Fruit fly (Drosophila melanogaster) whole organism, embryonic: Measurements from ENCODE around the gene CG10137.

Source experiments
- Adf1 ChIP-seq: fragments of 200-800 bp; sonication (Bioruptor generic); IDR thresholded peaks from 2 replicates; pipeline ENCODE4 v1.3.6; 2022; ENCODE audit warnings: missing biosample characterization, missing genetic modification characterization
- Bdp1 ChIP-seq: fragments of 200-800 bp; sonication (Bioruptor generic); optimal IDR thresholded peaks from 3 replicates; lab custom pipeline; 2016; ENCODE audit warnings: missing biosample characterization, missing genetic modification characterization
- Blimp-1 ChIP-seq: fragments of 200-800 bp; sonication (Bioruptor generic); optimal IDR thresholded peaks from 3 replicates; lab custom pipeline; 2018; ENCODE audit warnings: missing biosample characterization, missing genetic modification characterization, mild to moderate bottlenecking, moderate library complexity, missing genetic modification reagents
- Bteb2 ChIP-seq: fragments of 200-800 bp; sonication (Bioruptor generic); optimal IDR thresholded peaks from 2 replicates; lab custom pipeline; 2016; ENCODE audit warnings: missing biosample characterization, missing genetic modification characterization
- CG10147 ChIP-seq: fragments of 200-800 bp; sonication (Bioruptor generic); optimal IDR thresholded peaks from 2 replicates; lab custom pipeline; 2019; ENCODE audit warnings: missing biosample characterization, mild to moderate bottlenecking, missing genetic modification characterization, moderate library complexity
- CG10321 ChIP-seq: fragments of 200-800 bp; sonication (Bioruptor generic); IDR thresholded peaks from 2 replicates; pipeline ENCODE4 v1.3.6; 2022; ENCODE audit warnings: missing biosample characterization, missing genetic modification characterization
- CG10366 ChIP-seq: fragments of 200-800 bp; sonication (Bioruptor generic); IDR thresholded peaks from 2 replicates; pipeline ENCODE4 v1.3.6; 2022; ENCODE audit warnings: missing biosample characterization, missing genetic modification characterization
- CG12299 ChIP-seq: fragments of 200-800 bp; sonication (Bioruptor generic); optimal IDR thresholded peaks from 2 replicates; lab custom pipeline; 2018; ENCODE audit warnings: missing biosample characterization, mild to moderate bottlenecking, missing genetic modification characterization
- CG12391 ChIP-seq: fragments of 200-800 bp; sonication (Bioruptor generic); optimal IDR thresholded peaks from 3 replicates; lab custom pipeline; 2018; ENCODE audit warnings: missing biosample characterization, mild to moderate bottlenecking, missing genetic modification characterization, moderate library complexity
- CG15601 ChIP-seq: fragments of 200-800 bp; sonication (Bioruptor generic); optimal IDR thresholded peaks from 3 replicates; lab custom pipeline; 2019; ENCODE audit warnings: missing biosample characterization, mild to moderate bottlenecking, missing genetic modification characterization, moderate library complexity
- CG15696 ChIP-seq: fragments of 200-800 bp; sonication (Bioruptor generic); optimal IDR thresholded peaks from 2 replicates; lab custom pipeline; 2019; ENCODE audit warnings: missing biosample characterization, mild to moderate bottlenecking, missing genetic modification characterization, moderate library complexity
- CG1603 ChIP-seq: fragments of 200-800 bp; sonication (Bioruptor generic); optimal IDR thresholded peaks from 2 replicates; lab custom pipeline; 2019; ENCODE audit warnings: missing biosample characterization, mild to moderate bottlenecking, missing genetic modification characterization, moderate library complexity
- CG17359 ChIP-seq: fragments of 200-800 bp; sonication (Bioruptor generic); optimal IDR thresholded peaks from 3 replicates; lab custom pipeline; 2018; ENCODE audit warnings: missing biosample characterization, mild to moderate bottlenecking, missing genetic modification characterization, moderate library complexity
- CG17612 ChIP-seq: fragments of 200-800 bp; sonication (Bioruptor generic); IDR thresholded peaks from 2 replicates; pipeline ENCODE4 v1.3.6; 2022; ENCODE audit warnings: missing biosample characterization, missing genetic modification characterization
- CG32767 ChIP-seq: fragments of 200-800 bp; sonication (Bioruptor generic); IDR thresholded peaks from 2 replicates; pipeline ENCODE4 v1.3.6; 2022; ENCODE audit warnings: missing biosample characterization, missing genetic modification characterization
- CG34422 ChIP-seq: fragments of 200-800 bp; sonication (Bioruptor generic); IDR thresholded peaks from 3 replicates; pipeline ENCODE4 v1.3.6; 2022; ENCODE audit warnings: missing biosample characterization, missing genetic modification characterization
- CG3847 ChIP-seq: fragments of 200-800 bp; sonication (Bioruptor generic); IDR thresholded peaks from 2 replicates; pipeline ENCODE4 v1.3.6; 2022; ENCODE audit warnings: missing biosample characterization, missing genetic modification characterization
- CG6254 ChIP-seq: fragments of 200-800 bp; sonication (Bioruptor generic); optimal IDR thresholded peaks from 3 replicates; lab custom pipeline; 2017; ENCODE audit warnings: mild to moderate bottlenecking, missing biosample characterization, missing genetic modification reagents, missing genetic modification characterization
- Dek ChIP-seq: fragments of 200-800 bp; sonication (Bioruptor generic); optimal IDR thresholded peaks from 3 replicates; lab custom pipeline; 2019; ENCODE audit warnings: missing biosample characterization, mild to moderate bottlenecking, missing genetic modification characterization, moderate library complexity
- ERR ChIP-seq: fragments of 200-800 bp; sonication (Bioruptor generic); optimal IDR thresholded peaks from 2 replicates; lab custom pipeline; 2016; ENCODE audit warnings: missing biosample characterization, missing genetic modification characterization
- GATAe ChIP-seq: fragments of 200-800 bp; sonication (Bioruptor generic); conservative IDR thresholded peaks from 2 replicates; pipeline ENCODE4 v1.3.6; 2022; ENCODE audit warnings: missing biosample characterization, missing genetic modification characterization
- HHEX ChIP-seq: fragments of 200-800 bp; sonication (Bioruptor generic); optimal IDR thresholded peaks from 3 replicates; lab custom pipeline; 2017; ENCODE audit warnings: missing biosample characterization, mild to moderate bottlenecking, missing genetic modification characterization, missing genetic modification reagents
- Hr51 ChIP-seq, 2 experiments: fragments of 200-800 bp; sonication (Bioruptor generic); optimal IDR thresholded peaks; 2 replicates in 1 of 2; 3 replicates in 1 of 2; lab custom pipeline; 2016 to 2018; ENCODE audit warnings: missing biosample characterization in 2 of 2, missing genetic modification characterization in 2 of 2, mild to moderate bottlenecking in 1 of 2, moderate library complexity in 1 of 2
- Lim3 ChIP-seq: fragments of 200-800 bp; sonication (Bioruptor generic); IDR thresholded peaks from 2 replicates; pipeline ENCODE4 v1.3.6; 2022; ENCODE audit warnings: missing biosample characterization, missing genetic modification characterization
- Lpt ChIP-seq: fragments of >200 bp; optimal IDR thresholded peaks from 2 replicates; lab custom pipeline; 2018; ENCODE audit warnings: missing biosample characterization, missing genetic modification characterization
- Meics ChIP-seq: fragments of 200-800 bp; sonication (Bioruptor generic); optimal IDR thresholded peaks from 2 replicates; lab custom pipeline; 2017; ENCODE audit warnings: missing biosample characterization, mild to moderate bottlenecking, missing genetic modification characterization
- Mrtf ChIP-seq: fragments of 200-800 bp; sonication (Bioruptor generic); IDR thresholded peaks from 3 replicates; pipeline ENCODE4 v1.3.6; 2022; ENCODE audit warnings: missing biosample characterization, missing genetic modification characterization
- Sox100B ChIP-seq: fragments of 200-800 bp; sonication (Bioruptor generic); optimal IDR thresholded peaks from 3 replicates; lab custom pipeline; 2018; ENCODE audit warnings: missing biosample characterization, mild to moderate bottlenecking, missing genetic modification characterization
- br ChIP-seq: fragments of >200 bp; optimal IDR thresholded peaks from 2 replicates; lab custom pipeline; 2017
- btn ChIP-seq: fragments of 200-800 bp; sonication (Bioruptor generic); optimal IDR thresholded peaks from 2 replicates; lab custom pipeline; 2016; ENCODE audit warnings: missing biosample characterization, missing genetic modification characterization
- cas ChIP-seq: fragments of 200-800 bp; sonication (Bioruptor generic); IDR thresholded peaks from 2 replicates; pipeline ENCODE4 v1.3.6; 2022; ENCODE audit warnings: missing biosample characterization, missing genetic modification characterization
- cg ChIP-seq: fragments of 200-800 bp; sonication (Bioruptor generic); optimal IDR thresholded peaks from 3 replicates; lab custom pipeline; 2019; ENCODE audit warnings: missing biosample characterization, mild to moderate bottlenecking, missing genetic modification characterization, moderate library complexity
- dpn ChIP-seq, 2 experiments: fragments of 200-800 bp; sonication (Bioruptor generic); optimal IDR thresholded peaks; 3 replicates each; lab custom pipeline; 2016; ENCODE audit warnings: missing biosample characterization in 2 of 2, missing genetic modification characterization in 2 of 2
- fd64A ChIP-seq: fragments of 200-800 bp; sonication (Bioruptor generic); optimal IDR thresholded peaks from 3 replicates; lab custom pipeline; 2018; ENCODE audit warnings: missing biosample characterization, mild to moderate bottlenecking, missing genetic modification characterization
- ham ChIP-seq: fragments of 200-800 bp; sonication (Bioruptor generic); IDR thresholded peaks from 2 replicates; pipeline ENCODE4 v1.3.6; 2022; ENCODE audit warnings: missing biosample characterization, missing genetic modification characterization
- inv ChIP-seq: fragments of 200-800 bp; sonication (Bioruptor generic); IDR thresholded peaks from 2 replicates; pipeline ENCODE4 v1.3.6; 2022; ENCODE audit warnings: missing biosample characterization, missing genetic modification characterization; ENCODE audit not compliant: partially characterized antibody
- luna ChIP-seq: fragments of 200-800 bp; sonication (Bioruptor generic); optimal IDR thresholded peaks from 2 replicates; lab custom pipeline; 2016; ENCODE audit warnings: missing biosample characterization, missing genetic modification characterization
- nmo ChIP-seq: fragments of 200-800 bp; sonication (Bioruptor generic); optimal IDR thresholded peaks from 2 replicates; lab custom pipeline; 2018; ENCODE audit warnings: missing biosample characterization, mild to moderate bottlenecking, missing genetic modification characterization, moderate library complexity
- oc ChIP-seq: fragments of 200-800 bp; sonication (Bioruptor generic); optimal IDR thresholded peaks from 2 replicates; lab custom pipeline; 2018; ENCODE audit warnings: missing biosample characterization, mild to moderate bottlenecking, missing genetic modification characterization, moderate library complexity
- odd ChIP-seq: fragments of 200-800 bp; sonication (Bioruptor generic); optimal IDR thresholded peaks from 2 replicates; lab custom pipeline; 2017; ENCODE audit warnings: missing biosample characterization, mild to moderate bottlenecking, missing genetic modification characterization
- pfk ChIP-seq: fragments of 200-800 bp; sonication (Bioruptor generic); optimal IDR thresholded peaks from 2 replicates; lab custom pipeline; 2018; ENCODE audit warnings: missing biosample characterization, mild to moderate bottlenecking, missing genetic modification characterization, moderate library complexity
- prd ChIP-seq, 3 experiments: fragments of >200 bp in 2 of 3; fragments of 200-800 bp in 1 of 3; sonication (Bioruptor generic) in 1 of 3; optimal IDR thresholded peaks in 2 of 3; IDR thresholded peaks in 1 of 3; 2 replicates in 2 of 3; 3 replicates in 1 of 3; pipeline versions ENCODE4 v1.3.6 to Lab custom; 2017 to 2022; ENCODE audit warnings: missing biosample characterization in 1 of 3, missing genetic modification characterization in 1 of 3
- psq ChIP-seq: fragments of 200-800 bp; sonication (Bioruptor generic); optimal IDR thresholded peaks from 2 replicates; lab custom pipeline; 2017; ENCODE audit warnings: missing biosample characterization, missing genetic modification characterization
- sisA ChIP-seq: fragments of 200-800 bp; sonication (Bioruptor generic); IDR thresholded peaks from 2 replicates; pipeline ENCODE4 v1.3.6; 2022; ENCODE audit warnings: missing biosample characterization, missing genetic modification characterization
- slbo ChIP-seq: fragments of 200-800 bp; sonication (Bioruptor generic); IDR thresholded peaks from 2 replicates; pipeline ENCODE4 v1.3.6; 2022; ENCODE audit warnings: missing biosample characterization, missing genetic modification characterization
- stc ChIP-seq: fragments of 200-800 bp; sonication (Bioruptor generic); IDR thresholded peaks from 2 replicates; pipeline ENCODE4 v1.3.6; 2022; ENCODE audit warnings: missing biosample characterization, missing genetic modification characterization
- tap ChIP-seq: fragments of 200-800 bp; optimal IDR thresholded peaks from 3 replicates; lab custom pipeline; 2019; ENCODE audit warnings: missing biosample characterization, mild to moderate bottlenecking, missing genetic modification characterization, moderate library complexity
- tgo ChIP-seq: fragments of 200-800 bp; sonication (Bioruptor generic); IDR thresholded peaks from 3 replicates; pipeline ENCODE4 v1.3.6; 2022; ENCODE audit warnings: missing biosample characterization, missing genetic modification characterization
- wor ChIP-seq: fragments of 200-800 bp; sonication (Bioruptor generic); IDR thresholded peaks from 2 replicates; pipeline ENCODE4 v1.3.6; 2022; ENCODE audit warnings: missing biosample characterization, missing genetic modification characterization

The CG10137 gene

DNA sequence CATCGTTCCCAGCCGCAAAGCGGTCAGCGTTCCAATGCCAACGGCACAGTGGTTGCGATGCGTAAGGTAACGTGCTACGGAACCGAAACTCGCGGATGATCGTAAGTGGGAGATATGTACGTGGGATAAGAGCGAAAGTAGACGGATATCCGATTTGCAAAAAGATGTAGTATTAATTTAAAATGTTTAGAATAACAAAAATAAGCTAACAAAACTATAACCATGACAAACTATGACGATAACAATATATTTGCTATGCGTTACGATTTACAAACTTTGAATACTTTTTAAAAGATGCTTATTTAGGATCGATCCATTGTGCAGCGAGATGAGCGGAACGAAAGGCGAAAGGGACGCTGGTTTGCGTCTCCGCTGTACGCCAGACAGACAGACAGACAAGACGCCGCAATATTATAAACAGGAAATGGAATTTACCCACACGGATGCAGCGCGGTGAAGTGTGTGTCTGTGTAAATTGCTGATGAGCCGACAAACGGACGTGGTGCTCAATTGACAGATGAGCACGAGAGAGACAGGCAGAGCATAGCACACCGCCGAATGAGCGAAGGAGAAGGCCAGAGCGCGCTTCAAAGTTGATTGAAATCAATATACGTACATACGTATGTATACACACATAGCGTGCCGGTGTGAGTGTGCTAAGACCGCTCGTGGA lies 49.3 kb downstream of the CG10137 start (continued):
- TF ChIP-seq CG12391 (tag; lab: Kevin White, UChicago) (peak; percentile 97), prd (optimal IDR thresholded peaks at IDR 0.05; lab: Kevin White, UChicago) (no peak), prd (GFP tag; IDR thresholded peaks at IDR 0.05; lab: Robert Waterston, UW) (peak; percentile 96), ham (peak; percentile 77), CG17359 (peak; percentile 93), CG1603 (tag; lab: Kevin White, UChicago) (peak; percentile 94), Dek (peak; percentile 95), CG15696 (peak; percentile 87), slbo (GFP tag; lab: Robert Waterston, UW) (peak; percentile 96), nmo (GFP tag; lab: Kevin White, UChicago) (peak; percentile 98), CG12299 (tag; lab: Kevin White, UChicago) (peak; percentile 78), cas (GFP tag; lab: Robert Waterston, UW) (peak; percentile 74), cg (GFP tag; lab: Kevin White, UChicago) (peak; percentile 92), pfk (GFP tag; lab: Kevin White, UChicago) (peak; percentile 100), CG6254 (GFP tag; lab: Kevin White, UChicago) (peak; percentile 81), Mrtf (peak; percentile 92), Meics (GFP tag; lab: Kevin White, UChicago) (peak; percentile 98), Adf1 (GFP tag; lab: Robert Waterston, UW) (peak; percentile 59), CG15601 (peak; percentile 91), Lpt (no peak), CG32767 (GFP tag; lab: Robert Waterston, UW) (peak; percentile 59; the same call in 1 of the 2 replicates), br (lab: Kevin White, UChicago) (no peak), tgo (GFP tag; lab: Robert Waterston, UW) (peak; percentile 92), Bdp1 (peak; percentile 89), Blimp-1 (GFP tag; lab: Kevin White, UChicago) (peak; percentile 94), CG34422 (GFP tag; lab: Robert Waterston, UW) (peak; percentile 91), Bteb2 (GFP tag; lab: Kevin White, UChicago) (peak; percentile 97), stc (GFP tag; lab: Robert Waterston, UW) (peak; percentile 94), psq (GFP tag; lab: Kevin White, UChicago) (peak; percentile 86), HHEX (GFP tag; lab: Kevin White, UChicago) (peak; percentile 96), odd (GFP tag; lab: Kevin White, UChicago) (peak; percentile 90), dpn (GFP tag; optimal IDR thresholded peaks at IDR 0.05; lab: Kevin White, UChicago) (peak; percentile 97 to 98), wor (peak; percentile 93), fd64A (GFP tag; lab: Kevin White, UChicago) (peak; percentile 81), ERR (GFP tag; lab: Kevin White, UChicago) (peak; percentile 92), CG3847 (peak; percentile 95), tap (tag; lab: Kevin White, UChicago) (peak; percentile 89), CG10147 (GFP tag; lab: Kevin White, UChicago) (peak; percentile 94), GATAe (GFP tag; lab: Robert Waterston, UW) (peak; percentile 77), oc (tag; lab: Kevin White, UChicago) (peak; percentile 87), Sox100B (GFP tag; lab: Kevin White, UChicago) (peak; percentile 97), luna (GFP tag; lab: Kevin White, UChicago) (peak; percentile 92), btn (GFP tag; lab: Kevin White, UChicago) (peak; percentile 94), sisA (GFP tag; lab: Robert Waterston, UW) (peak; percentile 94), CG10366 (GFP tag; lab: Robert Waterston, UW) (peak; percentile 93), CG10321 (peak; percentile 48), CG17612 (peak; percentile 90), Hr51 (GFP tag; optimal IDR thresholded peaks at IDR 0.05; lab: Kevin White, UChicago) (peak; percentile 96 to 97), inv (no peak), Lim3 (GFP tag; lab: Robert Waterston, UW) (peak; percentile 74; the same call in 1 of the 2 replicates)
